Worm (Caenorhabditis elegans): Measurements from ENCODE around the gene F26G1.1.

DNA sequence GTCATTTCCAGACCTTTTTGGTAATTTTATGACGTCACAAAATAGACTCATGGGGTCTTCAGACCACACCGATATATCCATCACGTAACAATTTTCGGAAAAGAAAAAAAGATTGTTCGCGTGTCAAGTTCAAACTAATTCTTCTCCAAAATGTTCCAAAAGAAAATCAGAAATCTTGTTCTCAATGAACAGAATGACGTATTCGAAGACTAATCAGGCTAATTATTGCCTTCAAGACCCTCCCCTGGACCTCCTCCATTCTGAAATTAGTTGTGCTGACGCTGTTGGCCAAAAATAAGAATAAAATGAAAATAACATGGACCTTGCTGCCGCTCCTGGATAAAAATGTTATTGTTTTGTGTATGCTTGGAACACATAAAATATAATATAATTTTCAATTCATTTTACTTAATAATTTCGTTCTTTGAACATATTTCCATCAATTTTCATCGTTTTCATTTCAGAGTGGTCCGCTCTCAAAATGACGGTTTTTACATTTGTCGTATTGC lies 1.5 kb upstream of the F26G1.1 start, which contains the start of gene F26G1.15:
- TF ChIP-seq lir-3 (tag; optimal IDR thresholded peaks at IDR 0.05) = no peak
- no peak for TF ChIP-seq duxl-1 (tag; optimal IDR thresholded peaks at IDR 0.05; ENCODE audit: poor library complexity)
- TF ChIP-seq ces-1 (GFP tag; optimal IDR thresholded peaks at IDR 0.05) = no peak
- no peak for TF ChIP-seq lin-39 (tag; optimal IDR thresholded peaks at IDR 0.05)
- TF ChIP-seq fkh-10 (GFP tag; optimal IDR thresholded peaks at IDR 0.05) = no peak
- TF ChIP-seq jun-1 (tag; optimal IDR thresholded peaks at IDR 0.05) = no peak
- no peak for TF ChIP-seq daf-8 (GFP tag; IDR thresholded peaks at IDR 0.05)
- TF ChIP-seq saeg-2 (GFP tag; IDR thresholded peaks at IDR 0.05) = no peak
- TF ChIP-seq lin-15B (tag; optimal IDR thresholded peaks at IDR 0.05) = no peak
- TF ChIP-seq ZK546.5 (tag; optimal IDR thresholded peaks at IDR 0.05) = no peak
- no peak for TF ChIP-seq unc-39 (tag; optimal IDR thresholded peaks at IDR 0.05)
- no peak for TF ChIP-seq ceh-82 (tag; optimal IDR thresholded peaks at IDR 0.05)
- TF ChIP-seq pha-4 (GFP tag; IDR thresholded peaks at IDR 0.05) = no peak
- TF ChIP-seq pha-4 (tag; optimal IDR thresholded peaks at IDR 0.05) = no peak
